Fruit fly (Drosophila melanogaster) whole organism, embryonic: Measurements from ENCODE around the gene CG5850.

Experiments used
- Abd-B ChIP-seq: fragments of 200-800 bp; sonication (Bioruptor generic); optimal IDR thresholded peaks from 2 replicates; lab custom pipeline; 2018; ENCODE audit warnings: missing biosample characterization, mild to moderate bottlenecking, missing genetic modification characterization, moderate library complexity
- Adf1 ChIP-seq: fragments of 200-800 bp; sonication (Bioruptor generic); IDR thresholded peaks from 2 replicates; pipeline ENCODE4 v1.3.6; 2022; ENCODE audit warnings: missing biosample characterization, missing genetic modification characterization
- Atf3 ChIP-seq: fragments of 200-800 bp; sonication (Bioruptor generic); optimal IDR thresholded peaks from 3 replicates; lab custom pipeline; 2016; ENCODE audit warnings: missing biosample characterization, missing genetic modification characterization
- CG10267 ChIP-seq: fragments of 200-800 bp; sonication (Bioruptor generic); optimal IDR thresholded peaks from 2 replicates; lab custom pipeline; 2018; ENCODE audit warnings: missing biosample characterization, mild to moderate bottlenecking, missing genetic modification characterization, moderate library complexity
- CG10979 ChIP-seq: fragments of 200-800 bp; sonication (Bioruptor generic); optimal IDR thresholded peaks from 2 replicates; lab custom pipeline; 2018; ENCODE audit warnings: missing biosample characterization, mild to moderate bottlenecking, missing genetic modification characterization, moderate library complexity
- CG11093 ChIP-seq: fragments of 200-800 bp; sonication (Bioruptor generic); IDR thresholded peaks from 3 replicates; pipeline ENCODE4 v1.3.6; 2022; ENCODE audit warnings: missing biosample characterization, missing genetic modification characterization
- CG12391 ChIP-seq: fragments of 200-800 bp; sonication (Bioruptor generic); optimal IDR thresholded peaks from 3 replicates; lab custom pipeline; 2018; ENCODE audit warnings: missing biosample characterization, mild to moderate bottlenecking, missing genetic modification characterization, moderate library complexity
- CG13123 ChIP-seq: fragments of 200-800 bp; sonication (Bioruptor generic); optimal IDR thresholded peaks from 2 replicates; lab custom pipeline; 2016; ENCODE audit warnings: missing biosample characterization, missing genetic modification characterization
- CG1647 ChIP-seq: fragments of 200-800 bp; sonication (Bioruptor generic); optimal IDR thresholded peaks from 3 replicates; lab custom pipeline; 2016; ENCODE audit warnings: missing biosample characterization, missing genetic modification characterization
- CG16815 ChIP-seq: fragments of 200-800 bp; sonication (Bioruptor generic); optimal IDR thresholded peaks from 3 replicates; lab custom pipeline; 2017; ENCODE audit warnings: missing biosample characterization, mild to moderate bottlenecking, missing genetic modification characterization
- CG17829 ChIP-seq: fragments of 200-800 bp; optimal IDR thresholded peaks from 2 replicates; lab custom pipeline; 2019; ENCODE audit warnings: missing biosample characterization, mild to moderate bottlenecking, missing genetic modification characterization, moderate library complexity
- CG2202 ChIP-seq: fragments of 200-800 bp; sonication (Bioruptor generic); optimal IDR thresholded peaks from 2 replicates; lab custom pipeline; 2018; ENCODE audit warnings: missing biosample characterization, mild to moderate bottlenecking, missing genetic modification characterization
- CG3065 ChIP-seq: fragments of 200-800 bp; sonication (Bioruptor generic); optimal IDR thresholded peaks from 2 replicates; lab custom pipeline; 2016; ENCODE audit warnings: missing biosample characterization, missing genetic modification characterization
- CG31441 ChIP-seq: fragments of 200-800 bp; sonication (Bioruptor generic); IDR thresholded peaks from 2 replicates; pipeline ENCODE4 v1.3.6; 2022; ENCODE audit warnings: missing biosample characterization, missing genetic modification characterization
- CG32767 ChIP-seq: fragments of 200-800 bp; sonication (Bioruptor generic); IDR thresholded peaks from 2 replicates; pipeline ENCODE4 v1.3.6; 2022; ENCODE audit warnings: missing biosample characterization, missing genetic modification characterization
- CG4424 ChIP-seq: fragments of 200-800 bp; sonication (Bioruptor generic); optimal IDR thresholded peaks from 3 replicates; lab custom pipeline; 2016; ENCODE audit warnings: missing biosample characterization, missing genetic modification characterization
- CG6175 ChIP-seq: fragments of 200-800 bp; sonication (Bioruptor generic); IDR thresholded peaks from 3 replicates; pipeline ENCODE4 v1.3.6; 2022; ENCODE audit warnings: missing biosample characterization, missing genetic modification characterization
- CG7372 ChIP-seq: fragments of 200-800 bp; sonication (Bioruptor generic); IDR thresholded peaks from 2 replicates; pipeline ENCODE4 v1.3.6; 2022; ENCODE audit warnings: missing biosample characterization, missing genetic modification characterization
- CG7786 ChIP-seq: fragments of 200-800 bp; sonication (Bioruptor generic); optimal IDR thresholded peaks from 2 replicates; lab custom pipeline; 2016; ENCODE audit warnings: missing biosample characterization, missing genetic modification characterization
- CG7928 ChIP-seq: fragments of 200-800 bp; sonication (Bioruptor generic); optimal IDR thresholded peaks from 2 replicates; lab custom pipeline; 2017; ENCODE audit warnings: missing biosample characterization, mild to moderate bottlenecking, missing genetic modification characterization
- CG9215 ChIP-seq: fragments of 200-800 bp; sonication (Bioruptor generic); IDR thresholded peaks from 2 replicates; pipeline ENCODE4 v1.3.6; 2022; ENCODE audit warnings: missing biosample characterization, missing genetic modification characterization
- Dip2 ChIP-seq: fragments of 200-800 bp; sonication (Bioruptor generic); IDR thresholded peaks from 2 replicates; pipeline ENCODE4 v1.3.6; 2022; ENCODE audit warnings: missing biosample characterization, missing genetic modification characterization
- Dref ChIP-seq: fragments of 200-800 bp; sonication (Bioruptor generic); IDR thresholded peaks from 2 replicates; pipeline ENCODE4 v1.3.6; 2022; ENCODE audit warnings: missing biosample characterization, missing genetic modification characterization
- Drgx ChIP-seq: fragments of 200-800 bp; sonication (Bioruptor generic); IDR thresholded peaks from 2 replicates; pipeline ENCODE4 v1.3.6; 2022; ENCODE audit warnings: missing biosample characterization, missing genetic modification characterization
- Fer3 ChIP-seq: fragments of 200-800 bp; sonication (Bioruptor generic); optimal IDR thresholded peaks from 2 replicates; lab custom pipeline; 2018; ENCODE audit warnings: missing biosample characterization, mild to moderate bottlenecking, missing genetic modification characterization, moderate library complexity
- GATAe ChIP-seq: fragments of 200-800 bp; sonication (Bioruptor generic); conservative IDR thresholded peaks from 2 replicates; pipeline ENCODE4 v1.3.6; 2022; ENCODE audit warnings: missing biosample characterization, missing genetic modification characterization
- HLH4C ChIP-seq: fragments of 200-800 bp; sonication (Bioruptor generic); IDR thresholded peaks from 3 replicates; pipeline ENCODE4 v1.3.6; 2022; ENCODE audit warnings: missing biosample characterization, missing genetic modification characterization; ENCODE audit not compliant: partially characterized antibody
- Mes4 ChIP-seq: fragments of 200-800 bp; sonication (Bioruptor generic); optimal IDR thresholded peaks from 2 replicates; lab custom pipeline; 2016; ENCODE audit warnings: missing biosample characterization, missing genetic modification characterization
- Nf-YC ChIP-seq: fragments of 200-800 bp; optimal IDR thresholded peaks from 3 replicates; lab custom pipeline; 2019; ENCODE audit warnings: missing biosample characterization, mild to moderate bottlenecking, missing genetic modification characterization, moderate library complexity
- Ptx1 ChIP-seq: fragments of 200-800 bp; sonication (Bioruptor generic); IDR thresholded peaks from 2 replicates; pipeline ENCODE4 v1.3.6; 2022; ENCODE audit warnings: missing biosample characterization, missing genetic modification characterization
- Sin3A ChIP-seq: fragments of >200 bp; optimal IDR thresholded peaks from 2 replicates; lab custom pipeline; 2018
- abd-A ChIP-seq: fragments of 200-800 bp; sonication (Bioruptor generic); optimal IDR thresholded peaks from 3 replicates; lab custom pipeline; 2019; ENCODE audit warnings: missing biosample characterization, mild to moderate bottlenecking, missing genetic modification characterization, moderate library complexity
- bigmax ChIP-seq: fragments of 200-800 bp; sonication (Bioruptor generic); optimal IDR thresholded peaks from 2 replicates; lab custom pipeline; 2018; ENCODE audit warnings: missing biosample characterization, mild to moderate bottlenecking, missing genetic modification characterization
- cas ChIP-seq: fragments of 200-800 bp; sonication (Bioruptor generic); IDR thresholded peaks from 2 replicates; pipeline ENCODE4 v1.3.6; 2022; ENCODE audit warnings: missing biosample characterization, missing genetic modification characterization
- chm ChIP-seq: fragments of 200-800 bp; sonication (Bioruptor generic); IDR thresholded peaks from 2 replicates; pipeline ENCODE4 v1.3.6; 2022; ENCODE audit warnings: missing biosample characterization, missing genetic modification characterization
- disco-r ChIP-seq: fragments of 200-800 bp; sonication (Bioruptor generic); optimal IDR thresholded peaks from 2 replicates; lab custom pipeline; 2016; ENCODE audit warnings: missing biosample characterization, missing genetic modification characterization
- dm ChIP-seq: fragments of 200-800 bp; sonication (Bioruptor generic); optimal IDR thresholded peaks from 3 replicates; lab custom pipeline; 2016; ENCODE audit warnings: missing biosample characterization, missing genetic modification characterization
- exex ChIP-seq: fragments of 200-800 bp; sonication (Bioruptor generic); optimal IDR thresholded peaks from 4 replicates; lab custom pipeline; 2018; ENCODE audit warnings: missing biosample characterization, mild to moderate bottlenecking, missing genetic modification characterization, moderate library complexity
- lab ChIP-seq: fragments of 200-800 bp; sonication (Bioruptor generic); optimal IDR thresholded peaks from 3 replicates; lab custom pipeline; 2017; ENCODE audit warnings: missing biosample characterization, missing genetic modification characterization, mild to moderate bottlenecking, moderate library complexity, missing genetic modification reagents
- lilli ChIP-seq: fragments of 200-800 bp; sonication (Bioruptor generic); optimal IDR thresholded peaks from 3 replicates; lab custom pipeline; 2016; ENCODE audit warnings: missing biosample characterization, missing genetic modification characterization
- lov ChIP-seq, 2 experiments: fragments of 200-800 bp in 1 of 2; fragments of >200 bp in 1 of 2; sonication (Bioruptor generic) in 1 of 2; IDR thresholded peaks in 1 of 2; optimal IDR thresholded peaks in 1 of 2; 2 replicates in 1 of 2; 3 replicates in 1 of 2; pipeline versions ENCODE4 v1.3.6 to Lab custom; 2017 to 2022; ENCODE audit warnings: missing biosample characterization in 1 of 2, missing genetic modification characterization in 1 of 2
- nerfin-1 ChIP-seq: fragments of 200-800 bp; sonication (Bioruptor generic); optimal IDR thresholded peaks from 3 replicates; lab custom pipeline; 2019; ENCODE audit warnings: missing biosample characterization, mild to moderate bottlenecking, missing genetic modification characterization, moderate library complexity
- rib ChIP-seq: fragments of 200-800 bp; sonication (Bioruptor generic); IDR thresholded peaks from 2 replicates; pipeline ENCODE4 v1.3.6; 2022; ENCODE audit warnings: missing biosample characterization, missing genetic modification characterization
- sqz ChIP-seq: fragments of 200-800 bp; sonication (Bioruptor generic); optimal IDR thresholded peaks from 3 replicates; lab custom pipeline; 2018; ENCODE audit warnings: missing biosample characterization, mild to moderate bottlenecking, missing genetic modification characterization
- stwl ChIP-seq: fragments of 200-800 bp; sonication (Bioruptor generic); optimal IDR thresholded peaks from 3 replicates; lab custom pipeline; 2018; ENCODE audit warnings: missing biosample characterization, mild to moderate bottlenecking, missing genetic modification characterization, moderate library complexity
- sug ChIP-seq: fragments of 200-800 bp; optimal IDR thresholded peaks from 2 replicates; lab custom pipeline; 2019; ENCODE audit warnings: missing biosample characterization, mild to moderate bottlenecking, missing genetic modification characterization, moderate library complexity
- tgo ChIP-seq: fragments of 200-800 bp; sonication (Bioruptor generic); IDR thresholded peaks from 3 replicates; pipeline ENCODE4 v1.3.6; 2022; ENCODE audit warnings: missing biosample characterization, missing genetic modification characterization
- tna ChIP-seq: fragments of 200-800 bp; sonication (Bioruptor generic); IDR thresholded peaks from 2 replicates; pipeline ENCODE4 v1.3.6; 2022; ENCODE audit warnings: missing biosample characterization, missing genetic modification characterization; ENCODE audit not compliant: partially characterized antibody
- toy ChIP-seq: fragments of 200-800 bp; sonication (Bioruptor generic); IDR thresholded peaks from 2 replicates; pipeline ENCODE4 v1.3.6; 2022; ENCODE audit warnings: missing biosample characterization, missing genetic modification characterization
- zen2 ChIP-seq: fragments of 200-800 bp; sonication (Bioruptor generic); IDR thresholded peaks from 3 replicates; pipeline ENCODE4 v1.3.6; 2022; ENCODE audit warnings: missing biosample characterization, missing genetic modification characterization; ENCODE audit not compliant: partially characterized antibody
- zfh1 ChIP-seq: fragments of 200-800 bp; sonication (Bioruptor generic); IDR thresholded peaks from 3 replicates; pipeline ENCODE4 v1.3.6; 2022; ENCODE audit warnings: missing biosample characterization, missing genetic modification characterization

CG5850 gene

dm6 chr2L:9989846-9990506, 26.2 kb upstream of the CG5850 start (continued):
- TF ChIP-seq CG11093 (GFP tag; lab: Robert Waterston, UW) (no peak), CG12391 (peak; percentile 44), Dip2 (GFP tag; lab: Robert Waterston, UW) (no peak), Mes4 (GFP tag; lab: Kevin White, UChicago) (no peak), toy (no peak), nerfin-1 (no peak), CG17829 (tag; lab: Kevin White, UChicago) (peak; percentile 65), CG3065 (GFP tag; lab: Kevin White, UChicago) (no peak), Ptx1 (GFP tag; lab: Robert Waterston, UW) (no peak), zen2 (GFP tag; lab: Robert Waterston, UW) (no peak), CG2202 (tag; lab: Kevin White, UChicago) (no peak), lilli (GFP tag; lab: Kevin White, UChicago) (no peak), Fer3 (no peak), HLH4C (GFP tag; lab: Robert Waterston, UW) (no peak), CG13123 (no peak), CG7372 (GFP tag; lab: Robert Waterston, UW) (no peak), lab (GFP tag; lab: Kevin White, UChicago) (no peak), bigmax (GFP tag; lab: Kevin White, UChicago) (no peak), CG10267 (tag; lab: Kevin White, UChicago) (peak; percentile 40), tna (GFP tag; lab: Robert Waterston, UW) (no peak), disco-r (GFP tag; lab: Kevin White, UChicago) (no peak), stwl (tag; lab: Kevin White, UChicago) (peak; percentile 13), sug (tag; lab: Kevin White, UChicago) (no peak), CG6175 (GFP tag; lab: Robert Waterston, UW) (no peak), Adf1 (GFP tag; lab: Robert Waterston, UW) (no peak), tgo (no peak), Drgx (GFP tag; lab: Robert Waterston, UW) (no peak), Atf3 (GFP tag; lab: Kevin White, UChicago) (no peak), Abd-B (GFP tag; lab: Kevin White, UChicago) (no peak), dm (GFP tag; lab: Kevin White, UChicago) (no peak), Sin3A (lab: Kevin White, UChicago) (no peak), CG31441 (GFP tag; lab: Robert Waterston, UW) (no peak), GATAe (GFP tag; lab: Robert Waterston, UW) (no peak), abd-A (tag; lab: Kevin White, UChicago) (no peak), chm (GFP tag; lab: Robert Waterston, UW) (no peak), cas (GFP tag; lab: Robert Waterston, UW) (no peak), CG10979 (tag; lab: Kevin White, UChicago) (peak; percentile 59), CG1647 (no peak), CG7786 (GFP tag; lab: Kevin White, UChicago) (no peak), exex (tag; lab: Kevin White, UChicago) (no peak), Dref (no peak), sqz (GFP tag; lab: Kevin White, UChicago) (no peak), Nf-YC (tag; lab: Kevin White, UChicago) (no peak), CG4424 (no peak), CG9215 (GFP tag; lab: Robert Waterston, UW) (no peak), rib (GFP tag; lab: Robert Waterston, UW) (no peak), CG7928 (GFP tag; lab: Kevin White, UChicago) (no peak), CG16815 (peak; percentile 20), CG32767 (GFP tag; lab: Robert Waterston, UW) (no peak), lov (optimal IDR thresholded peaks at IDR 0.05; lab: Kevin White, UChicago) (no peak), lov (GFP tag; IDR thresholded peaks at IDR 0.05; lab: Robert Waterston, UW) (peak; percentile 67; the same call in 1 of the 3 replicates), zfh1 (GFP tag; lab: Robert Waterston, UW) (peak; percentile 65; the same call in 2 of the 3 replicates)
